Fruit fly (Drosophila melanogaster): ENCODE data around the gene Alp1.

The Alp1 gene

dm6 chr3L:21445704-21446103 is 1.1 kb upstream of the Alp1 start, which contains the start of gene Syx7 (continued):
- TF ChIP-seq sna (GFP tag; IDR thresholded peaks at IDR 0.05; ENCODE audit: partially characterized antibody) (peak; percentile 37; the same call in 1 of the 2 replicates), jigr1 (GFP tag; IDR thresholded peaks at IDR 0.05) (no peak), MBD-R2 (GFP tag; IDR thresholded peaks at IDR 0.05) (peak; percentile 81), fu2 (GFP tag; optimal IDR thresholded peaks at IDR 0.05) (peak; percentile 22), CG13624 (GFP tag; optimal IDR thresholded peaks at IDR 0.05) (peak; percentile 49), br (optimal IDR thresholded peaks at IDR 0.05) (no peak), CG3726 (GFP tag; IDR thresholded peaks at IDR 0.05) (no peak), phol (tag; optimal IDR thresholded peaks at IDR 0.05) (peak; percentile 35), Pdp1 (GFP tag; optimal IDR thresholded peaks at IDR 0.05) (peak; percentile 23 to 45), CG14710 (tag; optimal IDR thresholded peaks at IDR 0.05) (peak; percentile 52), vfl (GFP tag; optimal IDR thresholded peaks at IDR 0.05) (peak; percentile 36), BEAF-32 (GFP tag; optimal IDR thresholded peaks at IDR 0.05) (peak; percentile 78), kni (GFP tag; optimal IDR thresholded peaks at IDR 0.05) (no peak), Bgb (GFP tag; IDR thresholded peaks at IDR 0.05; ENCODE audit: partially characterized antibody) (peak; percentile 69), Side (GFP tag; optimal IDR thresholded peaks at IDR 0.05) (peak; percentile 16), CG9932 (GFP tag; IDR thresholded peaks at IDR 0.05) (peak; percentile 39; the same call in 1 of the 2 replicates), salm (tag; optimal IDR thresholded peaks at IDR 0.05) (no peak), ftz-f1 (GFP tag; optimal IDR thresholded peaks at IDR 0.05) (peak; percentile 84), rib (GFP tag; IDR thresholded peaks at IDR 0.05) (peak; percentile 68), CG30020 (tag; optimal IDR thresholded peaks at IDR 0.05) (peak; percentile 2), CG11560 (tag; IDR thresholded peaks at IDR 0.05) (no peak), ttk (GFP tag; IDR thresholded peaks at IDR 0.05) (no peak), Elba2 (GFP tag; optimal IDR thresholded peaks at IDR 0.05) (peak; percentile 77), dati (GFP tag; IDR thresholded peaks at IDR 0.05) (no peak), nmo (GFP tag; optimal IDR thresholded peaks at IDR 0.05) (peak; percentile 64), lilli (GFP tag; optimal IDR thresholded peaks at IDR 0.05) (peak; percentile 46), bbx (GFP tag; IDR thresholded peaks at IDR 0.05; ENCODE audit: partially characterized antibody) (peak; percentile 37; the same call in 1 of the 2 replicates), pan (optimal IDR thresholded peaks at IDR 0.05) (no peak), pan (GFP tag; optimal IDR thresholded peaks at IDR 0.05 in 1 of 2, IDR thresholded peaks at IDR 0.05 in 1 of 2) (peak in 1 of 2 experiments; percentile 16), CG4328 (GFP tag; optimal IDR thresholded peaks at IDR 0.05) (no peak), CG15073 (GFP tag; optimal IDR thresholded peaks at IDR 0.05) (no peak), Chrac-16 (GFP tag; optimal IDR thresholded peaks at IDR 0.05) (peak; percentile 33), Hr51 (GFP tag; optimal IDR thresholded peaks at IDR 0.05) (no peak), CG12155 (GFP tag; optimal IDR thresholded peaks at IDR 0.05) (peak; percentile 34), Sry-δ (GFP tag; optimal IDR thresholded peaks at IDR 0.05) (peak; percentile 68), CG2678 (tag; optimal IDR thresholded peaks at IDR 0.05) (no peak)

dm6 chr3L:21441216-21441813 is 3.3 kb downstream of the Alp1 start, which contains the start of gene CG5664:
CG5664 (minus strand) TSS chr3L:21441363.
- TF ChIP-seq CG11093 (GFP tag; IDR thresholded peaks at IDR 0.05) (no peak), peb (GFP tag; IDR thresholded peaks at IDR 0.05) (no peak), Antp (GFP tag; optimal IDR thresholded peaks at IDR 0.05) (no peak), Sox102F (GFP tag; optimal IDR thresholded peaks at IDR 0.05) (no peak), CG7963 (GFP tag; IDR thresholded peaks at IDR 0.05; ENCODE audit: partially characterized antibody) (peak; percentile 68; the same call in 2 of the 3 replicates), psq (GFP tag; optimal IDR thresholded peaks at IDR 0.05) (no peak), unc-4 (GFP tag; IDR thresholded peaks at IDR 0.05; ENCODE audit: partially characterized antibody) (peak; percentile 82), amos (GFP tag; IDR thresholded peaks at IDR 0.05; ENCODE audit: partially characterized antibody) (peak; percentile 85), Hr51 (GFP tag; optimal IDR thresholded peaks at IDR 0.05) (no peak), maf-S (GFP tag; optimal IDR thresholded peaks at IDR 0.05) (no peak), sr (GFP tag; IDR thresholded peaks at IDR 0.05) (no peak), vfl (GFP tag; optimal IDR thresholded peaks at IDR 0.05) (no peak), jigr1 (GFP tag; IDR thresholded peaks at IDR 0.05) (no peak), Fer2 (tag; optimal IDR thresholded peaks at IDR 0.05) (no peak), CG10321 (GFP tag; IDR thresholded peaks at IDR 0.05) (no peak), gro (GFP tag; optimal IDR thresholded peaks at IDR 0.05) (no peak), CG7786 (GFP tag; optimal IDR thresholded peaks at IDR 0.05) (no peak), ato (GFP tag; IDR thresholded peaks at IDR 0.05; ENCODE audit: partially characterized antibody) (0 out of 2 replicates have a peak, but pooled peaks have one; percentile 36)

Data from whole organism, embryonic.